Comparison of ENCODE assay signal across 2 worm cellular contexts in genomic region chrIII:10909166-10909565, ce11.
A peak's percentile ranks its signal among the peaks of the same experiment; 100 is the strongest.
TF ChIP-seq lines count a peak whose summit lies in the region.

No protein-coding gene starts in this region.

TF ChIP-seq in whole organism, L4 larva, 104 proteins besides CTCF, POLR2A, EP300 and RAD21:
- TF ChIP-seq ceh-44 (GFP tag; IDR thresholded peaks at IDR 0.05; lab: Robert Waterston, UW) (no peak), aha-1 (tag; lab: Kevin White, UChicago) (peak; percentile 78), madf-5 (GFP tag; IDR thresholded peaks at IDR 0.05; lab: Robert Waterston, UW) (no peak), mxl-3 (GFP tag; optimal IDR thresholded peaks at IDR 0.05; lab: Kevin White, UChicago) (no peak), dve-1 (tag; optimal IDR thresholded peaks at IDR 0.05; lab: Kevin White, UChicago; ENCODE audit: insufficient read depth) (no peak), Y48G9A.11 (GFP tag; IDR thresholded peaks at IDR 0.05; lab: Robert Waterston, UW) (no peak), skn-1 (tag; optimal IDR thresholded peaks at IDR 0.05; lab: Kevin White, UChicago) (no peak), snpc-4 (tag; optimal IDR thresholded peaks at IDR 0.05; lab: Kevin White, UChicago) (no peak)

TF ChIP-seq in whole organism, young adult, 124 proteins besides CTCF, POLR2A, EP300 and RAD21:
- TF ChIP-seq dpl-1 (GFP tag; optimal IDR thresholded peaks at IDR 0.05; lab: Kevin White, UChicago), result peak; percentile 35
- TF ChIP-seq snpc-3.4 (tag; optimal IDR thresholded peaks at IDR 0.05; lab: Kevin White, UChicago), result no peak

Comparison
In these comparisons a context has a peak if more than half of its experiments do, and no peak if none do; other contexts are left out.
1. Of the 7 proteins assayed by ChIP-seq in both whole organism, young adult and whole organism, L4 larva: peak only in whole organism, young adult: dpl-1; only in whole organism, L4 larva: none; in both: none; in neither: 6.